Fruit fly (Drosophila melanogaster) whole organism, embryonic: ENCODE results near the gene Mgat4b.

Source experiments
- ATbp ChIP-seq: fragments of 200-800 bp; sonication (Bioruptor generic); optimal IDR thresholded peaks from 2 replicates; lab custom pipeline; 2017; ENCODE audit warnings: missing biosample characterization, mild to moderate bottlenecking, missing genetic modification characterization, missing genetic modification reagents
- Asciz ChIP-seq: fragments of 200-800 bp; sonication (Bioruptor generic); optimal IDR thresholded peaks from 2 replicates; lab custom pipeline; 2017; ENCODE audit warnings: missing biosample characterization, mild to moderate bottlenecking, missing genetic modification characterization, missing genetic modification reagents
- B-H1 ChIP-seq: fragments of 200-800 bp; sonication (Bioruptor generic); IDR thresholded peaks from 3 replicates; pipeline ENCODE4 v1.3.6; 2022; ENCODE audit warnings: missing biosample characterization, missing genetic modification characterization
- CG1024 ChIP-seq: fragments of 200-800 bp; sonication (Bioruptor generic); IDR thresholded peaks from 2 replicates; pipeline ENCODE4 v1.3.6; 2022; ENCODE audit warnings: missing biosample characterization, missing genetic modification characterization
- CG12744 ChIP-seq: fragments of 200-800 bp; sonication (Bioruptor generic); optimal IDR thresholded peaks from 2 replicates; lab custom pipeline; 2016; ENCODE audit warnings: missing biosample characterization, missing genetic modification characterization
- CG13123 ChIP-seq: fragments of 200-800 bp; sonication (Bioruptor generic); optimal IDR thresholded peaks from 2 replicates; lab custom pipeline; 2016; ENCODE audit warnings: missing biosample characterization, missing genetic modification characterization
- CG13296 ChIP-seq: fragments of 200-800 bp; sonication (Bioruptor generic); optimal IDR thresholded peaks from 3 replicates; lab custom pipeline; 2018; ENCODE audit warnings: missing biosample characterization, mild to moderate bottlenecking, missing genetic modification characterization
- CG14860 ChIP-seq: fragments of 200-800 bp; sonication (Bioruptor generic); IDR thresholded peaks from 3 replicates; pipeline ENCODE4 v1.3.6; 2022; ENCODE audit warnings: missing biosample characterization, missing genetic modification characterization; ENCODE audit not compliant: partially characterized antibody
- CG1647 ChIP-seq: fragments of 200-800 bp; sonication (Bioruptor generic); optimal IDR thresholded peaks from 3 replicates; lab custom pipeline; 2016; ENCODE audit warnings: missing biosample characterization, missing genetic modification characterization
- CG17186 ChIP-seq: fragments of 200-800 bp; sonication (Bioruptor generic); optimal IDR thresholded peaks from 3 replicates; lab custom pipeline; 2017; ENCODE audit warnings: missing biosample characterization, missing genetic modification reagents, missing genetic modification characterization
- CG17328 ChIP-seq: fragments of 200-800 bp; sonication (Bioruptor generic); IDR thresholded peaks from 2 replicates; pipeline ENCODE4 v1.3.6; 2022; ENCODE audit warnings: missing biosample characterization, missing genetic modification characterization
- CG17385 ChIP-seq: fragments of 200-800 bp; sonication (Bioruptor generic); optimal IDR thresholded peaks from 3 replicates; lab custom pipeline; 2018; ENCODE audit warnings: missing biosample characterization, mild to moderate bottlenecking, missing genetic modification characterization
- CG17802 ChIP-seq: fragments of 200-800 bp; sonication (Bioruptor generic); optimal IDR thresholded peaks from 2 replicates; lab custom pipeline; 2018; ENCODE audit warnings: missing biosample characterization, mild to moderate bottlenecking, missing genetic modification characterization, moderate library complexity
- CG17912 ChIP-seq: fragments of 200-800 bp; sonication (Bioruptor generic); optimal IDR thresholded peaks from 2 replicates; lab custom pipeline; 2018; ENCODE audit warnings: missing biosample characterization, mild to moderate bottlenecking, missing genetic modification characterization
- CG18599 ChIP-seq: fragments of 200-800 bp; sonication (Bioruptor generic); optimal IDR thresholded peaks from 3 replicates; lab custom pipeline; 2017; ENCODE audit warnings: missing biosample characterization, missing genetic modification characterization, mild to moderate bottlenecking, moderate library complexity, missing genetic modification reagents
- CG30403 ChIP-seq: fragments of 200-800 bp; sonication (Bioruptor generic); optimal IDR thresholded peaks from 3 replicates; lab custom pipeline; 2016; ENCODE audit warnings: missing biosample characterization, missing genetic modification characterization
- CG31224 ChIP-seq: fragments of 200-800 bp; sonication (Bioruptor generic); IDR thresholded peaks from 2 replicates; pipeline ENCODE4 v1.3.6; 2022; ENCODE audit warnings: missing biosample characterization, missing genetic modification characterization
- CG3163 ChIP-seq: fragments of 200-800 bp; sonication (Bioruptor generic); optimal IDR thresholded peaks from 3 replicates; lab custom pipeline; 2016; ENCODE audit warnings: missing biosample characterization, missing genetic modification characterization
- CG33213 ChIP-seq: fragments of 200-800 bp; sonication (Bioruptor generic); optimal IDR thresholded peaks from 3 replicates; lab custom pipeline; 2016; ENCODE audit warnings: missing biosample characterization, missing genetic modification characterization
- CG42726 ChIP-seq: fragments of 200-800 bp; sonication (Bioruptor generic); IDR thresholded peaks from 2 replicates; pipeline ENCODE4 v1.3.6; 2022; ENCODE audit warnings: missing biosample characterization, missing genetic modification characterization; ENCODE audit not compliant: partially characterized antibody
- CG6689 ChIP-seq: fragments of 200-800 bp; sonication (Bioruptor generic); IDR thresholded peaks from 2 replicates; pipeline ENCODE4 v1.3.6; 2022; ENCODE audit warnings: missing biosample characterization, missing genetic modification characterization
- CG9215 ChIP-seq: fragments of 200-800 bp; sonication (Bioruptor generic); IDR thresholded peaks from 2 replicates; pipeline ENCODE4 v1.3.6; 2022; ENCODE audit warnings: missing biosample characterization, missing genetic modification characterization
- CG9727 ChIP-seq: fragments of 200-800 bp; sonication (Bioruptor generic); optimal IDR thresholded peaks from 3 replicates; lab custom pipeline; 2017; ENCODE audit warnings: missing biosample characterization, mild to moderate bottlenecking, missing genetic modification characterization
- CG9797 ChIP-seq: fragments of 200-800 bp; sonication (Bioruptor generic); optimal IDR thresholded peaks from 3 replicates; lab custom pipeline; 2018; ENCODE audit warnings: missing biosample characterization, mild to moderate bottlenecking, missing genetic modification characterization
- Dbx ChIP-seq: fragments of 200-800 bp; sonication (Bioruptor generic); IDR thresholded peaks from 3 replicates; pipeline ENCODE4 v1.3.6; 2022; ENCODE audit warnings: missing biosample characterization, missing genetic modification characterization
- HmgZ ChIP-seq: fragments of 200-800 bp; sonication (Bioruptor generic); optimal IDR thresholded peaks from 2 replicates; lab custom pipeline; 2018; ENCODE audit warnings: missing biosample characterization, mild to moderate bottlenecking, missing genetic modification characterization
- Jarid2 ChIP-seq: fragments of 200-800 bp; sonication (Bioruptor generic); optimal IDR thresholded peaks from 3 replicates; lab custom pipeline; 2017; ENCODE audit warnings: mild to moderate bottlenecking, missing biosample characterization, missing genetic modification reagents, missing genetic modification characterization
- MESR4 ChIP-seq: fragments of 200-800 bp; sonication (Bioruptor generic); optimal IDR thresholded peaks from 2 replicates; lab custom pipeline; 2018; ENCODE audit warnings: missing biosample characterization, mild to moderate bottlenecking, missing genetic modification characterization, moderate library complexity
- Ptx1 ChIP-seq: fragments of 200-800 bp; sonication (Bioruptor generic); IDR thresholded peaks from 2 replicates; pipeline ENCODE4 v1.3.6; 2022; ENCODE audit warnings: missing biosample characterization, missing genetic modification characterization
- Rx ChIP-seq: fragments of 200-800 bp; sonication (Bioruptor generic); IDR thresholded peaks from 2 replicates; pipeline ENCODE4 v1.3.6; 2022; ENCODE audit warnings: missing biosample characterization, missing genetic modification characterization
- Six4 ChIP-seq: fragments of 200-800 bp; sonication (Bioruptor generic); optimal IDR thresholded peaks from 2 replicates; lab custom pipeline; 2016; ENCODE audit warnings: missing biosample characterization, missing genetic modification characterization
- Sry-δ ChIP-seq: fragments of 200-800 bp; sonication (Bioruptor generic); optimal IDR thresholded peaks from 2 replicates; lab custom pipeline; 2016; ENCODE audit warnings: missing biosample characterization, missing genetic modification characterization
- az2 ChIP-seq: fragments of 200-800 bp; sonication (Bioruptor generic); optimal IDR thresholded peaks from 3 replicates; lab custom pipeline; 2016; ENCODE audit warnings: missing biosample characterization, missing genetic modification characterization
- chn ChIP-seq: fragments of 200-800 bp; sonication (Bioruptor generic); optimal IDR thresholded peaks from 2 replicates; lab custom pipeline; 2016; ENCODE audit warnings: missing biosample characterization, missing genetic modification characterization
- en ChIP-seq: fragments of 200-800 bp; sonication (Bioruptor generic); optimal IDR thresholded peaks from 2 replicates; lab custom pipeline; 2016; ENCODE audit warnings: missing biosample characterization, missing genetic modification characterization
- hb ChIP-seq: fragments of 200-800 bp; sonication (Bioruptor generic); IDR thresholded peaks from 3 replicates; pipeline ENCODE4 v1.3.6; 2022; ENCODE audit warnings: missing biosample characterization, missing genetic modification characterization; ENCODE audit not compliant: partially characterized antibody
- kah ChIP-seq: fragments of 200-800 bp; sonication (Bioruptor generic); optimal IDR thresholded peaks from 2 replicates; lab custom pipeline; 2018; ENCODE audit warnings: missing biosample characterization, mild to moderate bottlenecking, missing genetic modification characterization
- lab ChIP-seq: fragments of 200-800 bp; sonication (Bioruptor generic); optimal IDR thresholded peaks from 3 replicates; lab custom pipeline; 2017; ENCODE audit warnings: missing biosample characterization, missing genetic modification characterization, mild to moderate bottlenecking, moderate library complexity, missing genetic modification reagents
- otp ChIP-seq: fragments of 200-800 bp; sonication (Bioruptor generic); IDR thresholded peaks from 3 replicates; pipeline ENCODE4, ENCODE4 v1.3.6; 2022; ENCODE audit warnings: missing biosample characterization, missing genetic modification characterization
- peb ChIP-seq: fragments of 200-800 bp; sonication (Bioruptor generic); IDR thresholded peaks from 2 replicates; pipeline ENCODE4 v1.3.6; 2022; ENCODE audit warnings: missing biosample characterization, missing genetic modification characterization
- sc ChIP-seq, 3 experiments: fragments of >200 bp in 2 of 3; fragments of 200-800 bp in 1 of 3; sonication (Bioruptor generic) in 1 of 3; optimal IDR thresholded peaks; 2 replicates in 2 of 3; 3 replicates in 1 of 3; lab custom pipeline; 2017; ENCODE audit warnings: mild to moderate bottlenecking in 1 of 3, missing biosample characterization in 1 of 3, missing genetic modification characterization in 1 of 3, missing genetic modification reagents in 1 of 3
- schlank ChIP-seq: fragments of 200-800 bp; sonication (Bioruptor generic); optimal IDR thresholded peaks from 2 replicates; lab custom pipeline; 2018; ENCODE audit warnings: missing biosample characterization, mild to moderate bottlenecking, missing genetic modification characterization
- sens-2 ChIP-seq: fragments of 200-800 bp; sonication (Bioruptor generic); IDR thresholded peaks from 2 replicates; pipeline ENCODE4 v1.3.6; 2022; ENCODE audit warnings: missing biosample characterization, missing genetic modification characterization
- sisA ChIP-seq: fragments of 200-800 bp; sonication (Bioruptor generic); IDR thresholded peaks from 2 replicates; pipeline ENCODE4 v1.3.6; 2022; ENCODE audit warnings: missing biosample characterization, missing genetic modification characterization
- slp2 ChIP-seq: fragments of 200-800 bp; sonication (Bioruptor generic); optimal IDR thresholded peaks from 2 replicates; lab custom pipeline; 2016; ENCODE audit warnings: missing biosample characterization, missing genetic modification characterization
- toy ChIP-seq: fragments of 200-800 bp; sonication (Bioruptor generic); IDR thresholded peaks from 2 replicates; pipeline ENCODE4 v1.3.6; 2022; ENCODE audit warnings: missing biosample characterization, missing genetic modification characterization
- twi ChIP-seq: fragments of 200-800 bp; optimal IDR thresholded peaks from 2 replicates; lab custom pipeline; 2019; ENCODE audit warnings: missing biosample characterization, mild to moderate bottlenecking, missing genetic modification characterization, moderate library complexity
- unc-4 ChIP-seq: fragments of 200-800 bp; sonication (Bioruptor generic); IDR thresholded peaks from 2 replicates; pipeline ENCODE4 v1.3.6; 2022; ENCODE audit warnings: missing biosample characterization, missing genetic modification characterization; ENCODE audit not compliant: partially characterized antibody
- yki ChIP-seq: fragments of >200 bp; optimal IDR thresholded peaks from 3 replicates; lab custom pipeline; 2018
- zf30C ChIP-seq: fragments of 200-800 bp; sonication (Bioruptor generic); optimal IDR thresholded peaks from 3 replicates; lab custom pipeline; 2018; ENCODE audit warnings: missing biosample characterization, mild to moderate bottlenecking, missing genetic modification characterization

The Mgat4b gene

dm6 chr3L:14784949-14785408 is 15.9 kb upstream of the Mgat4b start (continued):
- TF ChIP-seq B-H1 (GFP tag; lab: Robert Waterston, UW), result peak; percentile 67; the same call in 1 of the 3 replicates
- peak; percentile 90 for TF ChIP-seq CG17328 (GFP tag; lab: Robert Waterston, UW)
- TF ChIP-seq Six4, result peak; percentile 91
- TF ChIP-seq sc (optimal IDR thresholded peaks at IDR 0.05; lab: Kevin White, UChicago), result no peak
- TF ChIP-seq sc (GFP tag; optimal IDR thresholded peaks at IDR 0.05; lab: Kevin White, UChicago), result peak; percentile 97
- TF ChIP-seq CG42726, result no peak
- peak; percentile 16 for TF ChIP-seq yki (lab: Kevin White, UChicago)
- TF ChIP-seq hb (GFP tag; lab: Robert Waterston, UW), result no peak
- peak; percentile 98 for TF ChIP-seq CG13296
- TF ChIP-seq peb (GFP tag; lab: Robert Waterston, UW), result peak; percentile 78
- peak; percentile 89 for TF ChIP-seq CG13123 (GFP tag; lab: Kevin White, UChicago)
- no peak for TF ChIP-seq zf30C
- TF ChIP-seq Jarid2, result peak; percentile 86
- TF ChIP-seq lab (GFP tag; lab: Kevin White, UChicago), result peak; percentile 97
- TF ChIP-seq CG1647, result peak; percentile 91
- TF ChIP-seq CG12744, result peak; percentile 94
- peak; percentile 89 for TF ChIP-seq CG9215 (GFP tag; lab: Robert Waterston, UW)
- TF ChIP-seq schlank (tag; lab: Kevin White, UChicago), result peak; percentile 92
- peak; percentile 83; the same call in 1 of the 2 replicates for TF ChIP-seq Rx (GFP tag; lab: Robert Waterston, UW)
- TF ChIP-seq slp2 (GFP tag; lab: Kevin White, UChicago), result peak; percentile 93
- TF ChIP-seq CG17186 (GFP tag; lab: Kevin White, UChicago), result peak; percentile 87
- peak; percentile 90 for TF ChIP-seq CG33213 (GFP tag; lab: Kevin White, UChicago)
- TF ChIP-seq kah, result peak; percentile 92
- TF ChIP-seq en, result peak; percentile 86
- TF ChIP-seq Ptx1, result peak; percentile 93
- TF ChIP-seq CG9727 (GFP tag; lab: Kevin White, UChicago), result peak; percentile 99
- TF ChIP-seq CG6689 (GFP tag; lab: Robert Waterston, UW), result peak; percentile 96
- TF ChIP-seq otp (GFP tag; lab: Robert Waterston, UW), result peak; percentile 80
- peak; percentile 87 for TF ChIP-seq CG31224
- peak; percentile 42 for TF ChIP-seq CG9797
- TF ChIP-seq az2, result peak; percentile 96
- peak; percentile 86 for TF ChIP-seq sisA (GFP tag; lab: Robert Waterston, UW)
- TF ChIP-seq toy (GFP tag; lab: Robert Waterston, UW), result peak; percentile 71
- no peak for TF ChIP-seq unc-4 (GFP tag; lab: Robert Waterston, UW)
- peak; percentile 39 for TF ChIP-seq MESR4
- TF ChIP-seq CG17912 (GFP tag; lab: Kevin White, UChicago), result peak; percentile 78
- TF ChIP-seq CG1024 (GFP tag; lab: Robert Waterston, UW), result peak; percentile 56
- TF ChIP-seq CG18599, result peak; percentile 96
- peak; percentile 91 for TF ChIP-seq Dbx (GFP tag; lab: Robert Waterston, UW)
- peak; percentile 96 for TF ChIP-seq CG17385 (GFP tag; lab: Kevin White, UChicago)
- peak; percentile 76 for TF ChIP-seq CG3163 (GFP tag; lab: Kevin White, UChicago)
- TF ChIP-seq Sry-δ (GFP tag; lab: Kevin White, UChicago), result peak; percentile 62
- peak; percentile 94 for TF ChIP-seq twi (tag; lab: Kevin White, UChicago)
- peak; percentile 96 for TF ChIP-seq HmgZ
- TF ChIP-seq Asciz, result peak; percentile 95
- TF ChIP-seq CG30403 (GFP tag; lab: Kevin White, UChicago), result peak; percentile 98
- TF ChIP-seq chn (GFP tag; lab: Kevin White, UChicago), result peak; percentile 95
- TF ChIP-seq ATbp (GFP tag; lab: Kevin White, UChicago), result peak; percentile 92
- peak; percentile 71; the same call in 1 of the 2 replicates for TF ChIP-seq sens-2 (GFP tag; lab: Robert Waterston, UW)
- TF ChIP-seq CG14860 (GFP tag; lab: Robert Waterston, UW), result no peak
- TF ChIP-seq CG17802, result peak; percentile 76
